Worm (Caenorhabditis elegans): Measurements from ENCODE around the gene rpm-1.

DNA sequence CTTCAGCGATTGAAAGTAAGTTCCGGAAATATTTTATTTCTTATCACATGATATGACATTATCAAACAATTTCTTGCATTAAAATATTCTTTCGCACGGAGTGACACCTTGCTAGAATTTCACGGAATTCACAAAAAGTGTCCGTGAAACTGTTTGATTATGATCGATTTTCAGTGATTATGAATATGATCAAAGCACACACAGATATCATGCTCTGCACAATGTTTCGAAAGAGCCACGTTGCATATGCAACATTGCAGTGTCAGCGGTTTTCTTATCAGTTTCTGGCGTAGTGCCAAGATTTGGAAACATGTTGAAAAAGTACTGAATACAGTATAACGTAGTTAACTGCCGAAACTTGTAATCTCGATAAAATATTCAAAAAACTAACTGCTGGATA lies 50.6 kb downstream of the rpm-1 start:
- no peak for TF ChIP-seq him-1 (tag; optimal IDR thresholded peaks at IDR 0.05)
- no peak for TF ChIP-seq W03F9.2 (tag; optimal IDR thresholded peaks at IDR 0.05)
